Worm (Caenorhabditis elegans): ENCODE results near the gene col-127.

DNA sequence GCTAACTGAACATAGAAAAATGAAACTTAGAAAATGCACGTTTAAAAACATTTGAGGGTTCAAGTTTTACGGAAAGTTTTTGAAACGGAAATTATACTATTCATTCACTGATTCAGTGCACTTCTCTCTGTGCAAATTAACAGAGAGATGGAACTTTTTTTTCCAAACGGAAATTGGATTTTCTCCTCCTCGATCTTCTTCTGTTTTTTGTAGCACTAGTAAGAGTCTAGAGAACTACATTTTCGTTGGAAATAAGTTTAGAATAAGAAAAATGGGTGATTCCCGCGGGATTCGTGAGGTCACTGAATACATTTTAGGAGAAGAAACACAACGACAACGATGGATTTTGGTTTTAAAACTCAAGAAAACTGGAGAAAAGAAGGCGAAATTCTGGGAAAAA is 30.2 kb downstream of the col-127 start:
- TF ChIP-seq nhr-41 (GFP tag; IDR thresholded peaks at IDR 0.05) (no peak), lin-13 (GFP tag; optimal IDR thresholded peaks at IDR 0.05) (no peak), pqm-1 (tag; optimal IDR thresholded peaks at IDR 0.05) (no peak), nhr-11 (tag; optimal IDR thresholded peaks at IDR 0.05) (no peak), dve-1 (tag; optimal IDR thresholded peaks at IDR 0.05; ENCODE audit: insufficient read depth) (no peak), daf-8 (GFP tag; IDR thresholded peaks at IDR 0.05) (no peak), lsy-2 (tag; optimal IDR thresholded peaks at IDR 0.05) (no peak), mxl-3 (GFP tag; optimal IDR thresholded peaks at IDR 0.05) (no peak), lin-39 (tag; optimal IDR thresholded peaks at IDR 0.05) (no peak), dmd-9 (GFP tag; IDR thresholded peaks at IDR 0.05) (no peak)
